Worm (Caenorhabditis elegans): ENCODE measurements around the gene C23G10.7.

C23G10.7 gene

DNA sequence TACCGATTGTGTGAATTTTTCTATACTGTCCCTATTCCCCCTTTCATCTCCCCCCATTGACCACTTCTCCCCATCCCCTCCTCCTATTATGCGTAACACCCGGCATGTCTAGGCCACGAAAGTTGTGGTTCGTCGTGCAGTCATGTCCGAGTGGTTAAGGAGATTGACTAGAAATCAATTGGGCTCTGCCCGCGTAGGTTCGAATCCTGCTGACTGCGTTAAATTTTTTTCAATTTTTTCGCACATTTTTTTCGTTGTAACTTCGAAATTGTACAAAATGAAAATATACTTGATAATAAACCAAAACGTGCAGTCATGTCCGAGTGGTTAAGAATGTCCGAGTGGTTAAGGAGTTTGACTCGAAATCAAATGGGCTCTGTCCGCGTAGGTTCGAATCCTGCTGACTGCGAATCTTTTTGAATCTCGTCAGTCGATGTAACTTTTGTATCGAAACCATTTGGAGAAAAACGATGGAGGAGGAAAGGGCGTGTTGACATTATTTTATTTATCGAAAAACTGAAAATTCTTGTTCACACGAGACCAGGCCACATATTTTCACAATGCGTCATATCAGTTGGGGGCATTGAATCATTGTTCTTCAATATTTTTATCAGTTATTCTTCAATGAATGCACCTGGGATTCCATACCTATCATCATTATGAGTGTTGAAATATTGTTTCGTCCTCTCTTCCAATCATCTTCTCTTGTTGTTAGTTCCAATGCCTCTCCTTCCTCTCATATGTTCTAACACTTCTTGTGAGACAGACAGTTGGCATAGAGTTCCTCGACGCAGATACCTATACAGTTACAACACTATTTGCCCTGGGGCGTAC, 39.4 kb downstream of the C23G10.7 start, which contains the start of gene nfm-1 (continued):
- TF ChIP-seq snpc-3.4 (tag; optimal IDR thresholded peaks at IDR 0.05) (peak; percentile 57), aptf-3 (GFP tag; IDR thresholded peaks at IDR 0.05) (0 out of 2 replicates have a peak, but pooled peaks have one; percentile 73), hlh-12 (tag; optimal IDR thresholded peaks at IDR 0.05) (no peak), F49E8.2 (tag; optimal IDR thresholded peaks at IDR 0.05; ENCODE audit: insufficient read depth) (peak; percentile 60), sdz-38 (tag; optimal IDR thresholded peaks at IDR 0.05) (no peak), Y53F4B.3 (GFP tag; IDR thresholded peaks at IDR 0.05) (no peak), gei-17 (GFP tag; optimal IDR thresholded peaks at IDR 0.05) (peak; percentile 44), ztf-25 (GFP tag; IDR thresholded peaks at IDR 0.05) (no peak), zfh-2 (GFP tag; conservative IDR thresholded peaks at IDR 0.05) (no peak), C06A6.2 (GFP tag; conservative IDR thresholded peaks at IDR 0.05) (peak; percentile 66; the same call in 1 of the 2 replicates), hrde-1 (tag; optimal IDR thresholded peaks at IDR 0.05; ENCODE audit: borderline replicate concordance) (peak; percentile 41), rcor-1 (GFP tag; IDR thresholded peaks at IDR 0.05) (peak; percentile 76), Y53G8AR.9 (GFP tag; conservative IDR thresholded peaks at IDR 0.05) (peak; percentile 68), egl-18 (GFP tag; IDR thresholded peaks at IDR 0.05) (no peak), lin-26 (GFP tag; IDR thresholded peaks at IDR 0.05) (peak; percentile 88), bed-1 (GFP tag; IDR thresholded peaks at IDR 0.05) (no peak), unc-130 (GFP tag; optimal IDR thresholded peaks at IDR 0.05) (peak; percentile 54), bed-2 (GFP tag; IDR thresholded peaks at IDR 0.05) (no peak)

DNA sequence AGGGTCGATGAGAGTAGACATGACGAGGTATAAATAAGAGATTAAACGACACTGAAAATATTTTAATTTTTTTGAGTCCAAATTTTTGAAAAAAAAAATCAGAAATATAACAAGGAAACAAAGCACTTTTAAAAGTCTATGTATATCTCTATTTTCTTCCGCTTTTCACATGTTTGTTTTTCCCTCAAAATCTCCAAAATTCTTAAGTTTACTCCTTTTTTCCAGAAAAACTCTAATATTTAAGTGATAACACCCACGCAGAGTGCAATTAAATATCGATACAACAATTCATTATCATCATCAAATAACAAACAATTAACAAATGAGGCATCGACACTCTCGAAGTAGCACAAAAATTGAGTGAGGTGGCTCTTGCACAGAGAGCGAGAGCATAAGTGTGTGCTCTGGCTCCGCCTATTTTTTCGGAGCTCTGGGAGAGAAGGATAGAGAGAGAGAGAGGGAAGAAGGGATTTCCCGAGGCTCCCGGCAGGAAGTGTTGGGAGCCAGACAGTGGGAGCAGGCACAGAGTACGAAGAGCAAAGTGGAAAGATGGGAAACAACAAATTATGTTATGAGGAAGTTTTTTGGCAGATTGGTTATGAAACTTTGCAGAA, 40.4 kb downstream of the C23G10.7 start, which contains the start of gene anmt-2:
Gene anmt-2, minus strand, starts transcription at position 51 of the 614 bp plus-strand sequence.
- TF ChIP-seq bed-2 (GFP tag; IDR thresholded peaks at IDR 0.05) (no peak), zfh-2 (GFP tag; conservative IDR thresholded peaks at IDR 0.05) (peak; percentile 80)

DNA sequence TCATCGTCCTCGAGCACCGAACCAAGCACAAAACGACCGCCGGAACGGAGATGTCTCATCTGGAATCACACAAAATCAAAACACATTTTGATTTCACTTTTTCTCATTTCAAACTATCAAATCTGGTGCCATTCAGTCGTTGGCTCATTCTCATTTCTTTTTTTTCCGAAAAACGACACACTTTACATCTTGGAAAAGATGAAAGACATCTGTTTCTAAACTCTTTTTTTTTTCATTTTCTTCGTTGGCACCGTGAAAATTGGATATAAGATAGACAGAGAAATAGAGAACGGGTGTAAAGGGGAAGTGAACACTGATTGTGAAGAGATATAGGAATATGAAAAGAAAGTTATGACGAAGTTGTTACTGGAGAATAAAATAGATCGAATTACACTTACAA, 42.4 kb downstream of the C23G10.7 start:
- TF ChIP-seq nhr-27 (tag; optimal IDR thresholded peaks at IDR 0.05) (no peak), lag-1 (GFP tag; IDR thresholded peaks at IDR 0.05) (no peak), ztf-25 (GFP tag; IDR thresholded peaks at IDR 0.05) (no peak)

DNA sequence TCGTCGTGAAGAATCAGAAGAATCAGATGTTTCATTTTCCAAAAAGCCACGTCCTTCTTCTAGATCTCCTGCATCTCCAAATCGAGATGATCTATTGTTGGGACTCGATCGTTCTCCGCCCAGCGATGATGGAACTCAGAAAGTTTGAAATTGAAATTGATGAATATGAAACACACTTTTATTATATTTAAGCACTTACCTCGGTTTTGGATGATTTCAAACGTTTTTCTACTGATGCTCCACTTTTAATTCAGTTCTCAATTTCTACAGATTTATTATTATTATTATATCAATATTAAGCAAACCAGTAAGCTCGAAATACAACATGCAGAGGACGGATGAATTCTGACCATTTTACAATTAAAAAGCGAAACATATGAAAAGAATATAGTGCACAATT, 43.6 kb downstream of the C23G10.7 start:
- no peak for TF ChIP-seq bed-1 (GFP tag; IDR thresholded peaks at IDR 0.05)
- no peak for TF ChIP-seq ccch-3 (GFP tag; optimal IDR thresholded peaks at IDR 0.05)
- TF ChIP-seq dox-1 (GFP tag; IDR thresholded peaks at IDR 0.05), result no peak
- no peak for TF ChIP-seq akir-1 (GFP tag; optimal IDR thresholded peaks at IDR 0.05)
- no peak for TF ChIP-seq ceh-40 (GFP tag; IDR thresholded peaks at IDR 0.05)
- no peak for TF ChIP-seq madf-8 (GFP tag; conservative IDR thresholded peaks at IDR 0.05)
- TF ChIP-seq F10E7.11 (tag; optimal IDR thresholded peaks at IDR 0.05), result no peak
- TF ChIP-seq zfh-2 (GFP tag; conservative IDR thresholded peaks at IDR 0.05), result no peak
- TF ChIP-seq nfyb-1 (GFP tag; IDR thresholded peaks at IDR 0.05), result no peak

DNA sequence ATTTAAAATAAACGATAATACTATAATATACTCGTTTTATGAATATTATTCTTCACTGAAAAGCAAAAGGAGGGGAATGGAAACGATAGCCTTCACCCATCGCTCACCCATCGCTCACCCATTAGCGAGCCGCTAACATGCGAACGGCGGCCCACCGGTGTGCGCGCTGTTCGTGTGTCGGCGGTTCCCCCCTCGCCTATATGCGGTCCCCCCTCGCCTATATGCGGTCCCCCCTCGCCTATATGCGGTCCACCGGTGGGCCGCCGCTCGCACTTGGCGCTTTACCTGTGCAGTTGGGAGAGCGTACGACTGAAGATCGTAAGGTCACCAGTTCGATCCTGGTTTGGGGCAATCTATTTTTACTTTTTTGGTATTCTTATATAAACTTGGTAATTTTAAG, 45.1 kb downstream of the C23G10.7 start:
- peak; percentile 31; the same call in 1 of the 2 replicates for TF ChIP-seq C17E4.6 (GFP tag; IDR thresholded peaks at IDR 0.05)
- peak; percentile 83 for TF ChIP-seq egrh-3 (GFP tag; IDR thresholded peaks at IDR 0.05)
- peak; percentile 25; the same call in 1 of the 2 replicates for TF ChIP-seq mcd-1 (GFP tag; IDR thresholded peaks at IDR 0.05)

Data from whole organism, young adult.